Worm (Caenorhabditis elegans) whole organism, young adult: ENCODE results near the gene Y54H5A.2.

Source experiments
- F10E7.11 ChIP-seq: sonication (generic microtip); optimal IDR thresholded peaks from 2 replicates; lab custom pipeline; 2017; ENCODE audit warnings: mild to moderate bottlenecking, missing genetic modification characterization, moderate library complexity, missing compliant biosample characterization
- F22D6.2 ChIP-seq: sonication (generic microtip); optimal IDR thresholded peaks from 2 replicates; lab custom pipeline; 2016; ENCODE audit warnings: mild to moderate bottlenecking, missing genetic modification characterization, missing compliant biosample characterization
- F23B12.7 ChIP-seq: sonication (generic microtip); optimal IDR thresholded peaks from 2 replicates; lab custom pipeline; 2017; ENCODE audit warnings: missing genetic modification characterization, mild to moderate bottlenecking, missing compliant biosample characterization, antibody characterized with exemption, moderate library complexity; ENCODE audit not compliant: insufficient read depth
- T07F8.4 ChIP-seq: sonication (generic microtip); optimal IDR thresholded peaks from 2 replicates; lab custom pipeline; 2016; ENCODE audit warnings: mild to moderate bottlenecking, missing genetic modification characterization, moderate library complexity, missing compliant biosample characterization
- Y53F4B.3 ChIP-seq: fragments of 200-800 bp; sonication (Bioruptor generic); IDR thresholded peaks from 2 replicates; pipeline ENCODE4 v1.3.6; 2022; ENCODE audit warnings: missing genetic modification reagents, missing genetic modification characterization, missing compliant biosample characterization
- Y95B8A.8 ChIP-seq: fragments of 200-800 bp; sonication (Bioruptor generic); IDR thresholded peaks from 2 replicates; pipeline ENCODE4 v1.3.6; 2022; ENCODE audit warnings: missing genetic modification reagents, missing genetic modification characterization, missing compliant biosample characterization
- ZK185.1 ChIP-seq: sonication (generic microtip); optimal IDR thresholded peaks from 2 replicates; lab custom pipeline; 2016; ENCODE audit warnings: mild to moderate bottlenecking, missing genetic modification characterization, missing compliant biosample characterization; ENCODE audit not compliant: poor library complexity, severe bottlenecking
- ama-1 ChIP-seq, 3 experiments: fragments of 150-350 bp in 1 of 3; sonication (generic microtip) in 2 of 3; optimal IDR thresholded peaks; 2 replicates each; lab custom pipeline; 2014 to 2018; ENCODE audit warnings: missing biosample characterization in 2 of 3, missing genetic modification characterization in 2 of 3, missing genetic modification reagents in 2 of 3
- aptf-2 ChIP-seq: fragments of 200-800 bp; sonication (Bioruptor generic); conservative IDR thresholded peaks from 2 replicates; pipeline ENCODE4 v1.3.6; 2022; ENCODE audit warnings: missing genetic modification reagents, missing genetic modification characterization, missing compliant biosample characterization
- ccch-3 ChIP-seq: fragments of 200-800 bp; sonication (Bioruptor generic); optimal IDR thresholded peaks from 2 replicates; lab custom pipeline; 2018; ENCODE audit warnings: mild to moderate bottlenecking, missing genetic modification characterization, missing compliant biosample characterization
- cebp-1 ChIP-seq, 2 experiments: fragments of 200-800 bp in 1 of 2; sonication (Bioruptor generic) in 1 of 2; sonication (generic microtip) in 1 of 2; IDR thresholded peaks in 1 of 2; optimal IDR thresholded peaks in 1 of 2; 2 replicates each; pipeline versions ENCODE4 v1.3.6 to Lab custom; 2017 to 2022; ENCODE audit warnings: missing compliant biosample characterization in 2 of 2, missing genetic modification characterization in 2 of 2, mild to moderate bottlenecking in 1 of 2, missing genetic modification reagents in 1 of 2, moderate library complexity in 1 of 2
- cebp-2 ChIP-seq: fragments of 200-800 bp; sonication (Bioruptor generic); IDR thresholded peaks from 2 replicates; pipeline ENCODE4 v1.3.6; 2022; ENCODE audit warnings: missing genetic modification characterization, missing compliant biosample characterization
- dpff-1 ChIP-seq: sonication (generic microtip); optimal IDR thresholded peaks from 2 replicates; lab custom pipeline; 2017; ENCODE audit warnings: mild to moderate bottlenecking, missing genetic modification characterization, missing compliant biosample characterization
- egrh-3 ChIP-seq: fragments of 200-800 bp; sonication (Bioruptor generic); IDR thresholded peaks from 2 replicates; pipeline ENCODE4 v1.3.6; 2022; ENCODE audit warnings: missing genetic modification reagents, missing genetic modification characterization, missing compliant biosample characterization
- ets-4 ChIP-seq: fragments of 200-800 bp; sonication (Bioruptor generic); optimal IDR thresholded peaks from 2 replicates; lab custom pipeline; 2018; ENCODE audit warnings: mild to moderate bottlenecking, missing genetic modification characterization, missing compliant biosample characterization
- fkh-3 ChIP-seq: sonication (generic microtip); optimal IDR thresholded peaks from 2 replicates; lab custom pipeline; 2016; ENCODE audit warnings: mild to moderate bottlenecking, missing genetic modification characterization, missing compliant biosample characterization
- him-1 ChIP-seq: sonication (generic microtip); optimal IDR thresholded peaks from 2 replicates; lab custom pipeline; 2016; ENCODE audit warnings: missing genotype, missing genetic modification reagents, missing genetic modification characterization, missing compliant biosample characterization
- hlh-26 ChIP-seq: fragments of 200-800 bp; sonication (Bioruptor generic); conservative IDR thresholded peaks from 2 replicates; pipeline ENCODE4 v1.3.6; 2022; ENCODE audit warnings: missing genetic modification reagents, missing genetic modification characterization, missing compliant biosample characterization
- lag-1 ChIP-seq: fragments of 200-800 bp; sonication (Bioruptor generic); IDR thresholded peaks from 2 replicates; pipeline ENCODE4 v1.3.6; 2022; ENCODE audit warnings: missing genetic modification reagents, missing genetic modification characterization, missing compliant biosample characterization
- lin-26 ChIP-seq: fragments of 200-800 bp; sonication (Bioruptor generic); IDR thresholded peaks from 2 replicates; pipeline ENCODE4 v1.3.6; 2022; ENCODE audit warnings: missing genetic modification reagents, missing genetic modification characterization, missing compliant biosample characterization
- lin-54 ChIP-seq: fragments of 200-800 bp; sonication (Bioruptor generic); optimal IDR thresholded peaks from 2 replicates; lab custom pipeline; 2018; ENCODE audit warnings: mild to moderate bottlenecking, missing genetic modification characterization, missing compliant biosample characterization
- madf-6 ChIP-seq: fragments of 200-800 bp; sonication (Bioruptor generic); IDR thresholded peaks from 2 replicates; pipeline ENCODE4 v1.3.6; 2022; ENCODE audit warnings: missing genetic modification reagents, missing genetic modification characterization, missing compliant biosample characterization
- mes-4 ChIP-seq: sonication (generic microtip); optimal IDR thresholded peaks from 2 replicates; lab custom pipeline; 2016; ENCODE audit warnings: missing genotype, missing genetic modification characterization, missing compliant biosample characterization
- mxl-1 ChIP-seq: sonication (generic microtip); optimal IDR thresholded peaks from 2 replicates; lab custom pipeline; 2016; ENCODE audit warnings: missing genetic modification characterization, missing compliant biosample characterization
- nhr-80 ChIP-seq: sonication (generic microtip); optimal IDR thresholded peaks from 2 replicates; lab custom pipeline; 2016; ENCODE audit warnings: missing genetic modification characterization, missing compliant biosample characterization
- pbrm-1 ChIP-seq: fragments of 200-800 bp; sonication (Bioruptor generic); IDR thresholded peaks from 2 replicates; pipeline ENCODE4 v1.3.6; 2022; ENCODE audit warnings: missing genetic modification reagents, missing genetic modification characterization, missing compliant biosample characterization
- pha-4 ChIP-seq: fragments of 150-350 bp; sonication (generic microtip); optimal IDR thresholded peaks from 2 replicates; lab custom pipeline; 2014; ENCODE audit warnings: missing biosample characterization, missing genetic modification reagents, missing genetic modification characterization
- rec-8 ChIP-seq, 2 experiments: sonication (generic microtip); optimal IDR thresholded peaks; 2 replicates each; lab custom pipeline; 2016; ENCODE audit warnings: mild to moderate bottlenecking in 2 of 2, missing genetic modification characterization in 2 of 2, missing genetic modification reagents in 2 of 2, missing genotype in 2 of 2, missing biosample characterization in 1 of 2, missing compliant biosample characterization in 1 of 2, moderate library complexity in 1 of 2
- rpc-1 ChIP-seq, 2 experiments: fragments of 150-350 bp in 1 of 2; sonication (generic microtip) in 1 of 2; optimal IDR thresholded peaks; 2 replicates each; lab custom pipeline; 2014 to 2018; ENCODE audit warnings: missing biosample characterization in 1 of 2, missing genetic modification characterization in 1 of 2, missing genetic modification reagents in 1 of 2, missing genotype in 1 of 2
- snpc-3.4 ChIP-seq: sonication (generic microtip); optimal IDR thresholded peaks from 2 replicates; lab custom pipeline; 2017; ENCODE audit warnings: missing genetic modification characterization, mild to moderate bottlenecking, missing compliant biosample characterization, antibody characterized with exemption, moderate library complexity, missing genotype, missing genetic modification reagents
- snpc-4 ChIP-seq, 5 experiments: fragments of 150-350 bp in 1 of 5; sonication (generic microtip) in 4 of 5; optimal IDR thresholded peaks; 2 replicates each; lab custom pipeline; 2014 to 2018; ENCODE audit warnings: missing genetic modification characterization in 5 of 5, missing biosample characterization in 3 of 5, antibody characterized with exemption in 2 of 5, mild to moderate bottlenecking in 2 of 5, missing compliant biosample characterization in 2 of 5, missing genotype in 2 of 5, moderate library complexity in 2 of 5, missing genetic modification reagents in 1 of 5
- tbx-9 ChIP-seq: sonication (generic microtip); optimal IDR thresholded peaks from 2 replicates; lab custom pipeline; 2016; ENCODE audit warnings: borderline replicate concordance, missing genetic modification characterization, inconsistent platforms, missing compliant biosample characterization
- tlf-1 ChIP-seq: fragments of 200-800 bp; sonication (Bioruptor generic); optimal IDR thresholded peaks from 2 replicates; lab custom pipeline; 2018; ENCODE audit warnings: mild to moderate bottlenecking, missing genetic modification characterization, missing compliant biosample characterization
- ztf-25 ChIP-seq: fragments of 200-800 bp; sonication (Bioruptor generic); IDR thresholded peaks from 2 replicates; pipeline ENCODE4 v1.3.6; 2022; ENCODE audit warnings: missing genetic modification reagents, missing genetic modification characterization, missing compliant biosample characterization

Gene Y54H5A.2

ce11 chrIII:5138940-5139533 lies 10.3 kb downstream of the Y54H5A.2 start:
- TF ChIP-seq hlh-26 (no peak), mes-4 (no peak), F23B12.7 (tag; lab: Kevin White, UChicago) (no peak), pha-4 (no peak), Y53F4B.3 (GFP tag; lab: Robert Waterston, UW) (no peak), mxl-1 (tag; lab: Kevin White, UChicago) (no peak), rec-8 (tag; optimal IDR thresholded peaks at IDR 0.05; lab: Kevin White, UChicago) (no peak), aptf-2 (GFP tag; lab: Robert Waterston, UW) (no peak), egrh-3 (GFP tag; lab: Robert Waterston, UW) (no peak), tlf-1 (GFP tag; lab: Kevin White, UChicago) (no peak), tbx-9 (tag; lab: Kevin White, UChicago) (no peak), fkh-3 (tag; lab: Kevin White, UChicago) (no peak), pbrm-1 (no peak)

- TF ChIP-seq cebp-2 (GFP tag; lab: Robert Waterston, UW) (no peak), ZK185.1 (tag; lab: Kevin White, UChicago) (no peak), cebp-1 (GFP tag; IDR thresholded peaks at IDR 0.05; lab: Robert Waterston, UW) (no peak), cebp-1 (tag; optimal IDR thresholded peaks at IDR 0.05; lab: Kevin White, UChicago) (no peak), F10E7.11 (tag; lab: Kevin White, UChicago) (no peak), aptf-2 (GFP tag; lab: Robert Waterston, UW) (no peak), Y95B8A.8 (no peak), lag-1 (GFP tag; lab: Robert Waterston, UW) (no peak), rpc-1 (optimal IDR thresholded peaks at IDR 0.05; lab: Kevin White, UChicago) (no peak), rpc-1 (tag; optimal IDR thresholded peaks at IDR 0.05; lab: Kevin White, UChicago) (no peak), lin-54 (GFP tag; lab: Kevin White, UChicago) (no peak), ccch-3 (GFP tag; lab: Kevin White, UChicago) (no peak), T07F8.4 (no peak), rec-8 (tag; optimal IDR thresholded peaks at IDR 0.05; lab: Kevin White, UChicago) (no peak), snpc-4 (GFP tag; optimal IDR thresholded peaks at IDR 0.05; lab: Kevin White, UChicago) (no peak), snpc-4 (tag; optimal IDR thresholded peaks at IDR 0.05; lab: Kevin White, UChicago) (no peak), ets-4 (no peak), ztf-25 (GFP tag; lab: Robert Waterston, UW) (no peak), F22D6.2 (tag; lab: Kevin White, UChicago) (no peak), madf-6 (GFP tag; lab: Robert Waterston, UW) (no peak), him-1 (tag; lab: Kevin White, UChicago) (no peak), snpc-3.4 (tag; lab: Kevin White, UChicago) (no peak), lin-26 (no peak)
These were observed 11.7 kb downstream of the Y54H5A.2 start for ce11 chrIII:5137685-5138084.

- TF ChIP-seq nhr-80 (tag; lab: Kevin White, UChicago), result peak; percentile 60
- no peak for TF ChIP-seq dpff-1 (tag; lab: Kevin White, UChicago)
- TF ChIP-seq ama-1 (optimal IDR thresholded peaks at IDR 0.05; lab: Kevin White, UChicago), result no peak
- peak in 1 of 2 experiments; percentile 35 for TF ChIP-seq ama-1 (GFP tag; optimal IDR thresholded peaks at IDR 0.05; lab: Kevin White, UChicago)
- TF ChIP-seq, all 124 proteins: peak for 2
These were observed 12.3 kb downstream of the Y54H5A.2 start for ce11 chrIII:5137099-5137498.
